Worm (Caenorhabditis elegans) whole organism, mixed stage, embryonic: Measurements from ENCODE around the gene flp-34.

Experiments
- M03D4.4 ChIP-seq: sonication (generic microtip); optimal IDR thresholded peaks from 2 replicates; lab custom pipeline; 2017; ENCODE audit warnings: mild to moderate bottlenecking, missing genetic modification characterization, missing compliant biosample characterization
- bed-3 ChIP-seq: fragments of 200-800 bp; sonication (Bioruptor generic); optimal IDR thresholded peaks from 3 replicates; lab custom pipeline; 2018; ENCODE audit warnings: mild to moderate bottlenecking, missing genetic modification characterization, moderate library complexity, missing compliant biosample characterization
- ceh-39 ChIP-seq: fragments of 150-350 bp; optimal IDR thresholded peaks from 2 replicates; lab custom pipeline; 2014; ENCODE audit warnings: missing biosample characterization, missing genetic modification characterization
- ceh-43 ChIP-seq: fragments of 200-800 bp; sonication (Bioruptor generic); optimal IDR thresholded peaks from 2 replicates; lab custom pipeline; 2018; ENCODE audit warnings: mild to moderate bottlenecking, missing genetic modification characterization, moderate library complexity, missing compliant biosample characterization
- ceh-83 ChIP-seq: fragments of 200-800 bp; sonication (Bioruptor generic); optimal IDR thresholded peaks from 2 replicates; lab custom pipeline; 2018; ENCODE audit warnings: mild to moderate bottlenecking, missing genetic modification characterization, missing compliant biosample characterization
- ces-1 ChIP-seq: fragments of 150-350 bp; optimal IDR thresholded peaks from 2 replicates; lab custom pipeline; 2014; ENCODE audit warnings: missing biosample characterization, missing genetic modification reagents, missing genetic modification characterization
- elt-1 ChIP-seq: sonication (generic microtip); optimal IDR thresholded peaks from 2 replicates; lab custom pipeline; 2017; ENCODE audit warnings: missing genetic modification characterization, mild to moderate bottlenecking, missing compliant biosample characterization, antibody characterized with exemption, moderate library complexity, borderline replicate concordance; ENCODE audit not compliant: insufficient read depth
- elt-3 ChIP-seq: fragments of 150-350 bp; optimal IDR thresholded peaks from 2 replicates; lab custom pipeline; 2014; ENCODE audit warnings: missing biosample characterization, missing genetic modification characterization
- flh-1 ChIP-seq: fragments of 200-800 bp; sonication (Bioruptor generic); optimal IDR thresholded peaks from 2 replicates; lab custom pipeline; 2018; ENCODE audit warnings: mild to moderate bottlenecking, missing genetic modification characterization, moderate library complexity, missing compliant biosample characterization
- ham-2 ChIP-seq: fragments of 200-800 bp; sonication (Bioruptor generic); optimal IDR thresholded peaks from 2 replicates; lab custom pipeline; 2018; ENCODE audit warnings: mild to moderate bottlenecking, missing genetic modification characterization, missing compliant biosample characterization
- hlh-1 ChIP-seq: fragments of 150-350 bp; optimal IDR thresholded peaks from 2 replicates; lab custom pipeline; 2014; ENCODE audit warnings: missing biosample characterization, missing genetic modification reagents, missing genetic modification characterization
- lin-13 ChIP-seq: fragments of 150-350 bp; optimal IDR thresholded peaks from 2 replicates; lab custom pipeline; 2014; ENCODE audit warnings: missing biosample characterization, missing genetic modification characterization
- lin-32 ChIP-seq: fragments of 200-800 bp; sonication (Bioruptor generic); optimal IDR thresholded peaks from 2 replicates; lab custom pipeline; 2018; ENCODE audit warnings: mild to moderate bottlenecking, missing genetic modification characterization, missing compliant biosample characterization
- lsy-2 ChIP-seq: fragments of 150-350 bp; optimal IDR thresholded peaks from 2 replicates; lab custom pipeline; 2014; ENCODE audit warnings: missing biosample characterization, missing genetic modification characterization
- mab-5 ChIP-seq: fragments of 150-350 bp; optimal IDR thresholded peaks from 2 replicates; lab custom pipeline; 2014; ENCODE audit warnings: missing biosample characterization, missing genetic modification characterization
- mep-1 ChIP-seq: fragments of 150-350 bp; optimal IDR thresholded peaks from 2 replicates; lab custom pipeline; 2017; ENCODE audit warnings: missing biosample characterization, missing genetic modification reagents, missing genetic modification characterization, inconsistent platforms
- mls-2 ChIP-seq: sonication (generic microtip); optimal IDR thresholded peaks from 2 replicates; lab custom pipeline; 2016; ENCODE audit warnings: mild to moderate bottlenecking, missing genetic modification characterization, moderate library complexity, missing compliant biosample characterization
- nhr-12 ChIP-seq: fragments of 150-350 bp; optimal IDR thresholded peaks from 2 replicates; lab custom pipeline; 2014; ENCODE audit warnings: missing biosample characterization, missing genetic modification characterization
- nhr-2 ChIP-seq: fragments of 150-350 bp; optimal IDR thresholded peaks from 2 replicates; lab custom pipeline; 2014; ENCODE audit warnings: missing biosample characterization, missing genetic modification characterization
- nhr-28 ChIP-seq: fragments of 150-350 bp; optimal IDR thresholded peaks from 2 replicates; lab custom pipeline; 2014; ENCODE audit warnings: missing biosample characterization, missing genetic modification characterization
- pha-4 ChIP-seq: fragments of 150-350 bp; optimal IDR thresholded peaks from 2 replicates; lab custom pipeline; 2018; ENCODE audit warnings: missing biosample characterization, missing genetic modification reagents, missing genetic modification characterization
- sem-2 ChIP-seq: fragments of 200-800 bp; sonication (Bioruptor generic); optimal IDR thresholded peaks from 2 replicates; lab custom pipeline; 2018; ENCODE audit warnings: mild to moderate bottlenecking, missing genetic modification characterization, missing compliant biosample characterization
- snpc-4 ChIP-seq: fragments of 150-350 bp; optimal IDR thresholded peaks from 2 replicates; lab custom pipeline; 2014; ENCODE audit warnings: missing biosample characterization, missing genetic modification characterization
- sptf-1 ChIP-seq: sonication (generic microtip); optimal IDR thresholded peaks from 2 replicates; lab custom pipeline; 2017; ENCODE audit warnings: mild to moderate bottlenecking, missing genetic modification characterization, moderate library complexity, missing compliant biosample characterization
- tbx-8 ChIP-seq: fragments of 200-800 bp; sonication (Bioruptor generic); optimal IDR thresholded peaks from 2 replicates; lab custom pipeline; 2018; ENCODE audit warnings: mild to moderate bottlenecking, missing genetic modification characterization, moderate library complexity, missing compliant biosample characterization
- unc-120 ChIP-seq: sonication (generic microtip); optimal IDR thresholded peaks from 2 replicates; lab custom pipeline; 2017; ENCODE audit warnings: missing genetic modification characterization, missing compliant biosample characterization; ENCODE audit not compliant: poor library complexity, severe bottlenecking
- unc-62 ChIP-seq: fragments of 150-350 bp; optimal IDR thresholded peaks from 2 replicates; lab custom pipeline; 2014; ENCODE audit warnings: missing biosample characterization, missing genetic modification reagents, missing genetic modification characterization
- zip-8 ChIP-seq: fragments of 150-350 bp; optimal IDR thresholded peaks from 2 replicates; lab custom pipeline; 2014; ENCODE audit warnings: missing biosample characterization, missing genetic modification characterization
- ztf-11 ChIP-seq: fragments of 150-350 bp; optimal IDR thresholded peaks from 2 replicates; lab custom pipeline; 2014; ENCODE audit warnings: missing biosample characterization, missing genetic modification characterization

Gene flp-34

ce11 chrV:1060219-1060863, 27.1 kb upstream of the flp-34 start:
- no peak for TF ChIP-seq sptf-1
- peak; percentile 86 for TF ChIP-seq mab-5
- TF ChIP-seq lin-32 (GFP tag; lab: Kevin White, UChicago), result peak; percentile 4
- TF ChIP-seq snpc-4, result no peak
- TF ChIP-seq unc-62 (GFP tag; lab: Kevin White, UChicago), result peak; percentile 93
- TF ChIP-seq hlh-1 (tag; lab: Kevin White, UChicago), result peak; percentile 77
- no peak for TF ChIP-seq pha-4 (tag; lab: Kevin White, UChicago)
- peak; percentile 67 for TF ChIP-seq nhr-2

- no peak for TF ChIP-seq hlh-1 (tag; lab: Kevin White, UChicago)
- no peak for TF ChIP-seq elt-3 (tag; lab: Kevin White, UChicago)
- TF ChIP-seq zip-8 (tag; lab: Kevin White, UChicago), result peak; percentile 91
- no peak for TF ChIP-seq tbx-8 (GFP tag; lab: Kevin White, UChicago)
- no peak for TF ChIP-seq unc-120 (tag; lab: Kevin White, UChicago)
Observed at ce11 chrV:1053385-1053784, 20.2 kb upstream of the flp-34 start.

- no peak for TF ChIP-seq mep-1 (tag; lab: Kevin White, UChicago)
- TF ChIP-seq ceh-43, result no peak
Observed at ce11 chrV:1052559-1053064, 19.4 kb upstream of the flp-34 start, which contains the start of gene K10C9.4. Gene K10C9.4 (minus strand): TSS chrV:1053014.

ce11 chrV:1051651-1052050, 18.4 kb upstream of the flp-34 start:
- TF ChIP-seq bed-3 (no peak), mls-2 (no peak), hlh-1 (tag; lab: Kevin White, UChicago) (no peak), flh-1 (GFP tag; lab: Kevin White, UChicago) (no peak), lsy-2 (no peak), lin-32 (GFP tag; lab: Kevin White, UChicago) (no peak), nhr-12 (no peak), unc-120 (tag; lab: Kevin White, UChicago) (no peak), ham-2 (GFP tag; lab: Kevin White, UChicago) (no peak), sptf-1 (no peak), mep-1 (tag; lab: Kevin White, UChicago) (no peak), ceh-39 (tag; lab: Kevin White, UChicago) (no peak), tbx-8 (GFP tag; lab: Kevin White, UChicago) (no peak), elt-1 (tag; lab: Kevin White, UChicago) (no peak), snpc-4 (no peak), elt-3 (tag; lab: Kevin White, UChicago) (no peak), sem-2 (GFP tag; lab: Kevin White, UChicago) (no peak), M03D4.4 (tag; lab: Kevin White, UChicago) (no peak), ztf-11 (tag; lab: Kevin White, UChicago) (no peak)

- TF ChIP-seq unc-62 (GFP tag; lab: Kevin White, UChicago), result no peak
- no peak for TF ChIP-seq ceh-83 (GFP tag; lab: Kevin White, UChicago)
- no peak for TF ChIP-seq elt-1 (tag; lab: Kevin White, UChicago)
- TF ChIP-seq flh-1 (GFP tag; lab: Kevin White, UChicago), result no peak
- peak; percentile 1 for TF ChIP-seq lsy-2
- no peak for TF ChIP-seq ham-2 (GFP tag; lab: Kevin White, UChicago)
- TF ChIP-seq ces-1, result no peak
- no peak for TF ChIP-seq nhr-28 (tag; lab: Kevin White, UChicago)
- no peak for TF ChIP-seq zip-8 (tag; lab: Kevin White, UChicago)
- no peak for TF ChIP-seq ceh-39 (tag; lab: Kevin White, UChicago)
- peak; percentile 42 for TF ChIP-seq unc-120 (tag; lab: Kevin White, UChicago)
Observed at ce11 chrV:1049334-1049733, 16.1 kb upstream of the flp-34 start.

- TF ChIP-seq unc-62 (GFP tag; lab: Kevin White, UChicago), result no peak
- TF ChIP-seq sptf-1, result no peak
- no peak for TF ChIP-seq lin-32 (GFP tag; lab: Kevin White, UChicago)
- no peak for TF ChIP-seq unc-120 (tag; lab: Kevin White, UChicago)
- no peak for TF ChIP-seq nhr-28 (tag; lab: Kevin White, UChicago)
- no peak for TF ChIP-seq elt-3 (tag; lab: Kevin White, UChicago)
- TF ChIP-seq lin-13 (tag; lab: Kevin White, UChicago), result no peak
- TF ChIP-seq sem-2 (GFP tag; lab: Kevin White, UChicago), result no peak
- no peak for TF ChIP-seq flh-1 (GFP tag; lab: Kevin White, UChicago)
- no peak for TF ChIP-seq elt-1 (tag; lab: Kevin White, UChicago)
Observed at ce11 chrV:1048482-1048881, 15.3 kb upstream of the flp-34 start, which contains the start of gene nra-4. Gene nra-4 (minus strand): TSS chrV:1048582.
